Worm (Caenorhabditis elegans): ENCODE measurements around the gene chat-1.

DNA sequence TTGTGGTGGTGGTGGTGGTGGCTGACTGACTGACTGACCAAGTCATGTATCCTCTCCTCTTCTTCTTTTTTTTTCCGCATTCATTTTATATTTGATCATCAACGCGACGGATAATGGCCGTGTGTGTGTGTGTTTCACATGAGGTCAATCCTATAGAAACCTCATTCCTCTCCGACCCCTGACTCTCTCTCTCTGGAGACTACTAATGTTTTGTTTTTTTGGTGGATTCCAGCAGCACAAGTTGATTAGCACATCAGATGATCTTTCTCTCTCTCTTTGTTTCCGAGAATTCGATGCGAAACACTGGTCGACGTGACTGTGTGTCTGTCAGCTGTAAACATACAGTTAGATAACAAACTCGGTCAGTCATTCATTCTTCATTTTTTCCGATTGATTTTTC is 42.0 kb upstream of the chat-1 start, which contains the start of gene Y24D9A.7:
- TF ChIP-seq W03F9.2 (tag; optimal IDR thresholded peaks at IDR 0.05) (no peak), him-1 (tag; optimal IDR thresholded peaks at IDR 0.05) (no peak), dao-5 (tag; optimal IDR thresholded peaks at IDR 0.05) (no peak)
